Fruit fly (Drosophila melanogaster) whole organism, embryonic: Measurements from ENCODE around the gene betaGlu.

Experiments
- Ada2b ChIP-seq: fragments of 200-800 bp; sonication (Bioruptor generic); IDR thresholded peaks from 2 replicates; pipeline ENCODE4 v1.3.6; 2022; ENCODE audit warnings: missing biosample characterization, missing genetic modification characterization
- BEAF-32 ChIP-seq: fragments of 200-800 bp; sonication (Bioruptor generic); optimal IDR thresholded peaks from 3 replicates; lab custom pipeline; 2017; ENCODE audit warnings: missing biosample characterization, missing genetic modification characterization, mild to moderate bottlenecking, moderate library complexity, missing genetic modification reagents
- Bdp1 ChIP-seq: fragments of 200-800 bp; sonication (Bioruptor generic); optimal IDR thresholded peaks from 3 replicates; lab custom pipeline; 2016; ENCODE audit warnings: missing biosample characterization, missing genetic modification characterization
- Bgb ChIP-seq: fragments of 200-800 bp; sonication (Bioruptor generic); IDR thresholded peaks from 2 replicates; pipeline ENCODE4 v1.3.6; 2022; ENCODE audit warnings: missing biosample characterization, missing genetic modification characterization; ENCODE audit not compliant: partially characterized antibody
- CG11085 ChIP-seq: fragments of 200-800 bp; sonication (Bioruptor generic); IDR thresholded peaks from 2 replicates; pipeline ENCODE4 v1.3.6; 2022; ENCODE audit warnings: missing biosample characterization, missing genetic modification characterization
- CG11247 ChIP-seq: fragments of 200-800 bp; sonication (Bioruptor generic); IDR thresholded peaks from 2 replicates; pipeline ENCODE4 v1.3.6; 2022; ENCODE audit warnings: missing biosample characterization, missing genetic modification characterization
- CG11695 ChIP-seq: fragments of 200-800 bp; sonication (Bioruptor generic); IDR thresholded peaks from 3 replicates; pipeline ENCODE4 v1.3.6; 2022; ENCODE audit warnings: missing biosample characterization, missing genetic modification characterization
- CG12219 ChIP-seq: fragments of 200-800 bp; sonication (Bioruptor generic); optimal IDR thresholded peaks from 3 replicates; lab custom pipeline; 2018; ENCODE audit warnings: missing biosample characterization, mild to moderate bottlenecking, missing genetic modification characterization
- CG17912 ChIP-seq: fragments of 200-800 bp; sonication (Bioruptor generic); optimal IDR thresholded peaks from 2 replicates; lab custom pipeline; 2018; ENCODE audit warnings: missing biosample characterization, mild to moderate bottlenecking, missing genetic modification characterization
- CG18619 ChIP-seq: fragments of 200-800 bp; sonication (Bioruptor generic); optimal IDR thresholded peaks from 3 replicates; lab custom pipeline; 2017; ENCODE audit warnings: missing biosample characterization, mild to moderate bottlenecking, missing genetic modification characterization
- CG2116 ChIP-seq: fragments of 200-800 bp; sonication (Bioruptor generic); optimal IDR thresholded peaks from 3 replicates; lab custom pipeline; 2018; ENCODE audit warnings: missing biosample characterization, mild to moderate bottlenecking, missing genetic modification characterization
- CG2875 ChIP-seq: fragments of 200-800 bp; sonication (Bioruptor generic); optimal IDR thresholded peaks from 2 replicates; lab custom pipeline; 2017; ENCODE audit warnings: missing biosample characterization, mild to moderate bottlenecking, missing genetic modification characterization, missing genetic modification reagents
- CG30020 ChIP-seq: fragments of 200-800 bp; optimal IDR thresholded peaks from 2 replicates; lab custom pipeline; 2019; ENCODE audit warnings: missing biosample characterization, mild to moderate bottlenecking, missing genetic modification characterization, moderate library complexity
- CG34422 ChIP-seq: fragments of 200-800 bp; sonication (Bioruptor generic); IDR thresholded peaks from 3 replicates; pipeline ENCODE4 v1.3.6; 2022; ENCODE audit warnings: missing biosample characterization, missing genetic modification characterization
- CG4328 ChIP-seq: fragments of 200-800 bp; sonication (Bioruptor generic); optimal IDR thresholded peaks from 3 replicates; lab custom pipeline; 2017; ENCODE audit warnings: missing biosample characterization, missing genetic modification reagents, missing genetic modification characterization
- CG4360 ChIP-seq: fragments of 200-800 bp; sonication (Bioruptor generic); IDR thresholded peaks from 2 replicates; pipeline ENCODE4 v1.3.6; 2022; ENCODE audit warnings: missing biosample characterization, missing genetic modification characterization
- CG7357 ChIP-seq: fragments of 200-800 bp; sonication (Bioruptor generic); IDR thresholded peaks from 3 replicates; pipeline ENCODE4 v1.3.6; 2022; ENCODE audit warnings: missing biosample characterization, missing genetic modification characterization
- CG7786 ChIP-seq: fragments of 200-800 bp; sonication (Bioruptor generic); optimal IDR thresholded peaks from 2 replicates; lab custom pipeline; 2016; ENCODE audit warnings: missing biosample characterization, missing genetic modification characterization
- CG7928 ChIP-seq: fragments of 200-800 bp; sonication (Bioruptor generic); optimal IDR thresholded peaks from 2 replicates; lab custom pipeline; 2017; ENCODE audit warnings: missing biosample characterization, mild to moderate bottlenecking, missing genetic modification characterization
- CG8281 ChIP-seq: fragments of 200-800 bp; sonication (Bioruptor generic); optimal IDR thresholded peaks from 2 replicates; lab custom pipeline; 2018; ENCODE audit warnings: missing biosample characterization, mild to moderate bottlenecking, missing genetic modification characterization, moderate library complexity
- CG9817 ChIP-seq: fragments of 200-800 bp; sonication (Bioruptor generic); optimal IDR thresholded peaks from 2 replicates; lab custom pipeline; 2018; ENCODE audit warnings: missing biosample characterization, mild to moderate bottlenecking, missing genetic modification characterization, moderate library complexity
- CG9876 ChIP-seq: fragments of 200-800 bp; sonication (Bioruptor generic); optimal IDR thresholded peaks from 2 replicates; lab custom pipeline; 2016; ENCODE audit warnings: missing biosample characterization, missing genetic modification characterization
- Camta ChIP-seq: fragments of 200-800 bp; sonication (Bioruptor generic); optimal IDR thresholded peaks from 2 replicates; lab custom pipeline; 2016; ENCODE audit warnings: missing biosample characterization, missing genetic modification characterization
- Dll ChIP-seq: fragments of 200-800 bp; sonication (Bioruptor generic); IDR thresholded peaks from 4 replicates; pipeline ENCODE4 v1.3.6; 2022; ENCODE audit warnings: missing biosample characterization, missing genetic modification characterization; ENCODE audit not compliant: partially characterized antibody
- ERR ChIP-seq: fragments of 200-800 bp; sonication (Bioruptor generic); optimal IDR thresholded peaks from 2 replicates; lab custom pipeline; 2016; ENCODE audit warnings: missing biosample characterization, missing genetic modification characterization
- Fer1 ChIP-seq: fragments of 200-800 bp; sonication (Bioruptor generic); optimal IDR thresholded peaks from 2 replicates; lab custom pipeline; 2017; ENCODE audit warnings: missing biosample characterization, mild to moderate bottlenecking, missing genetic modification characterization
- H2.0 ChIP-seq: fragments of 200-800 bp; sonication (Bioruptor generic); IDR thresholded peaks from 2 replicates; pipeline ENCODE4 v1.3.6; 2022; ENCODE audit warnings: missing biosample characterization, missing genetic modification characterization
- Hsf ChIP-seq: fragments of 200-800 bp; sonication (Bioruptor generic); optimal IDR thresholded peaks from 3 replicates; lab custom pipeline; 2016; ENCODE audit warnings: missing biosample characterization, missing genetic modification characterization
- NfI ChIP-seq: fragments of 200-800 bp; sonication (Bioruptor generic); optimal IDR thresholded peaks from 3 replicates; lab custom pipeline; 2018; ENCODE audit warnings: missing biosample characterization, mild to moderate bottlenecking, missing genetic modification characterization, moderate library complexity
- Spps ChIP-seq: fragments of 200-800 bp; sonication (Bioruptor generic); optimal IDR thresholded peaks from 2 replicates; lab custom pipeline; 2018; ENCODE audit warnings: missing biosample characterization, mild to moderate bottlenecking, missing genetic modification characterization
- Xrp1 ChIP-seq: fragments of 200-800 bp; sonication (Bioruptor generic); IDR thresholded peaks from 2 replicates; pipeline ENCODE4 v1.3.6; 2022; ENCODE audit warnings: missing biosample characterization, missing genetic modification characterization
- bcd ChIP-seq: fragments of 200-800 bp; sonication (Bioruptor generic); optimal IDR thresholded peaks from 2 replicates; lab custom pipeline; 2017; ENCODE audit warnings: missing biosample characterization, mild to moderate bottlenecking, missing genetic modification characterization
- cas ChIP-seq: fragments of 200-800 bp; sonication (Bioruptor generic); IDR thresholded peaks from 2 replicates; pipeline ENCODE4 v1.3.6; 2022; ENCODE audit warnings: missing biosample characterization, missing genetic modification characterization
- da ChIP-seq: fragments of 200-800 bp; sonication (Bioruptor generic); optimal IDR thresholded peaks from 2 replicates; lab custom pipeline; 2016; ENCODE audit warnings: missing biosample characterization, missing genetic modification characterization
- danr ChIP-seq: fragments of 200-800 bp; sonication (Bioruptor generic); IDR thresholded peaks from 2 replicates; pipeline ENCODE4 v1.3.6; 2022; ENCODE audit warnings: missing biosample characterization, missing genetic modification characterization
- ems ChIP-seq: fragments of 200-800 bp; sonication (Bioruptor generic); optimal IDR thresholded peaks from 3 replicates; lab custom pipeline; 2016; ENCODE audit warnings: missing biosample characterization, missing genetic modification characterization
- fd102C ChIP-seq: fragments of 200-800 bp; sonication (Bioruptor generic); optimal IDR thresholded peaks from 2 replicates; lab custom pipeline; 2018; ENCODE audit warnings: missing biosample characterization, mild to moderate bottlenecking, missing genetic modification characterization, moderate library complexity
- ind ChIP-seq: fragments of 200-800 bp; sonication (Bioruptor generic); optimal IDR thresholded peaks from 3 replicates; lab custom pipeline; 2016; ENCODE audit warnings: missing biosample characterization, missing genetic modification characterization
- kay ChIP-seq: fragments of 200-800 bp; sonication (Bioruptor generic); optimal IDR thresholded peaks from 2 replicates; lab custom pipeline; 2016; ENCODE audit warnings: missing biosample characterization, missing genetic modification characterization
- nau ChIP-seq: fragments of 200-800 bp; sonication (Bioruptor generic); optimal IDR thresholded peaks from 3 replicates; lab custom pipeline; 2017; ENCODE audit warnings: missing biosample characterization, mild to moderate bottlenecking, missing genetic modification characterization, missing genetic modification reagents
- pb ChIP-seq: fragments of 200-800 bp; sonication (Bioruptor generic); optimal IDR thresholded peaks from 3 replicates; lab custom pipeline; 2016; ENCODE audit warnings: missing biosample characterization, missing genetic modification characterization
- peb ChIP-seq: fragments of 200-800 bp; sonication (Bioruptor generic); IDR thresholded peaks from 2 replicates; pipeline ENCODE4 v1.3.6; 2022; ENCODE audit warnings: missing biosample characterization, missing genetic modification characterization
- sima ChIP-seq: fragments of 200-800 bp; sonication (Bioruptor generic); optimal IDR thresholded peaks from 2 replicates; lab custom pipeline; 2016; ENCODE audit warnings: missing biosample characterization, missing genetic modification characterization
- sob ChIP-seq: fragments of 200-800 bp; sonication (Bioruptor generic); IDR thresholded peaks from 2 replicates; pipeline ENCODE4 v1.3.6; 2022; ENCODE audit warnings: missing biosample characterization, missing genetic modification characterization
- sr ChIP-seq: fragments of 200-800 bp; sonication (Bioruptor generic); IDR thresholded peaks from 3 replicates; pipeline ENCODE4 v1.3.6; 2022; ENCODE audit warnings: missing biosample characterization, missing genetic modification characterization
- ssp ChIP-seq: fragments of 200-800 bp; sonication (Bioruptor generic); IDR thresholded peaks from 2 replicates; pipeline ENCODE4 v1.3.6; 2022; ENCODE audit warnings: missing biosample characterization, missing genetic modification characterization
- stwl ChIP-seq: fragments of 200-800 bp; sonication (Bioruptor generic); optimal IDR thresholded peaks from 3 replicates; lab custom pipeline; 2018; ENCODE audit warnings: missing biosample characterization, mild to moderate bottlenecking, missing genetic modification characterization, moderate library complexity
- ttk ChIP-seq: fragments of 200-800 bp; sonication (Bioruptor generic); IDR thresholded peaks from 2 replicates; pipeline ENCODE4 v2.1.2; 2022; ENCODE audit warnings: missing biosample characterization, missing genetic modification characterization
- unc-4 ChIP-seq: fragments of 200-800 bp; sonication (Bioruptor generic); IDR thresholded peaks from 2 replicates; pipeline ENCODE4 v1.3.6; 2022; ENCODE audit warnings: missing biosample characterization, missing genetic modification characterization; ENCODE audit not compliant: partially characterized antibody
- usp ChIP-seq: fragments of >200 bp; optimal IDR thresholded peaks from 2 replicates; lab custom pipeline; 2017; ENCODE audit warnings: missing biosample characterization, missing genetic modification characterization
- yki ChIP-seq: fragments of >200 bp; optimal IDR thresholded peaks from 3 replicates; lab custom pipeline; 2018
- z ChIP-seq: fragments of 200-800 bp; sonication (Bioruptor generic); IDR thresholded peaks from 3 replicates; pipeline ENCODE4 v1.3.6; 2022; ENCODE audit warnings: missing biosample characterization, missing genetic modification characterization

The betaGlu gene

dm6 chr3R:31810073-31810530, 38.5 kb upstream of the betaGlu start, which contains the start of gene Rift (continued):
- TF ChIP-seq Xrp1 (GFP tag; lab: Robert Waterston, UW) = peak; percentile 53; the same call in 1 of the 2 replicates
- no peak for TF ChIP-seq kay
- TF ChIP-seq NfI (GFP tag; lab: Kevin White, UChicago) = peak; percentile 63
- TF ChIP-seq pb (GFP tag; lab: Kevin White, UChicago) = no peak
- no peak for TF ChIP-seq CG2116 (GFP tag; lab: Kevin White, UChicago)
- peak; percentile 59; the same call in 3 of the 4 replicates for TF ChIP-seq Dll (GFP tag; lab: Robert Waterston, UW)
- TF ChIP-seq Fer1 (GFP tag; lab: Kevin White, UChicago) = peak; percentile 64
- no peak for TF ChIP-seq cas
- TF ChIP-seq CG4360 = 0 out of 2 replicates have a peak, but pooled peaks have one; percentile 19
- TF ChIP-seq CG8281 (tag; lab: Kevin White, UChicago) = no peak
- peak; percentile 55; the same call in 1 of the 3 replicates for TF ChIP-seq CG34422 (GFP tag; lab: Robert Waterston, UW)
- peak; percentile 59; the same call in 2 of the 3 replicates for TF ChIP-seq CG11695 (GFP tag; lab: Robert Waterston, UW)
- no peak for TF ChIP-seq BEAF-32 (GFP tag; lab: Kevin White, UChicago)
- peak; percentile 49; the same call in 1 of the 2 replicates for TF ChIP-seq unc-4 (GFP tag; lab: Robert Waterston, UW)
- no peak for TF ChIP-seq sima
- no peak for TF ChIP-seq z (GFP tag; lab: Robert Waterston, UW)
- no peak for TF ChIP-seq usp (GFP tag; lab: Kevin White, UChicago)
- TF ChIP-seq Hsf (GFP tag; lab: Kevin White, UChicago) = peak; percentile 42
- peak; percentile 16 for TF ChIP-seq stwl (tag; lab: Kevin White, UChicago)
- TF ChIP-seq ttk (GFP tag; lab: Robert Waterston, UW) = no peak
- TF ChIP-seq CG7928 (GFP tag; lab: Kevin White, UChicago) = no peak
- no peak for TF ChIP-seq ssp (GFP tag; lab: Robert Waterston, UW)
- TF ChIP-seq yki (lab: Kevin White, UChicago) = no peak
- TF ChIP-seq CG7357 (GFP tag; lab: Robert Waterston, UW) = no peak
- TF ChIP-seq peb (GFP tag; lab: Robert Waterston, UW) = no peak
- no peak for TF ChIP-seq ERR (GFP tag; lab: Kevin White, UChicago)
- TF ChIP-seq H2.0 = no peak
- TF ChIP-seq bcd = no peak
- TF ChIP-seq CG9817 (tag; lab: Kevin White, UChicago) = peak; percentile 28
- TF ChIP-seq Camta (GFP tag; lab: Kevin White, UChicago) = no peak
- no peak for TF ChIP-seq CG2875 (GFP tag; lab: Kevin White, UChicago)
- TF ChIP-seq nau (GFP tag; lab: Kevin White, UChicago) = peak; percentile 21
- TF ChIP-seq Bdp1 (GFP tag; lab: Kevin White, UChicago) = no peak
- TF ChIP-seq CG30020 (tag; lab: Kevin White, UChicago) = no peak
- no peak for TF ChIP-seq CG11247 (GFP tag; lab: Robert Waterston, UW)
- TF ChIP-seq Bgb (GFP tag; lab: Robert Waterston, UW) = no peak
- no peak for TF ChIP-seq CG17912 (GFP tag; lab: Kevin White, UChicago)
- TF ChIP-seq danr (GFP tag; lab: Robert Waterston, UW) = no peak
- TF ChIP-seq CG7786 = no peak
- TF ChIP-seq CG4328 (GFP tag; lab: Kevin White, UChicago) = no peak
- TF ChIP-seq CG12219 (GFP tag; lab: Kevin White, UChicago) = peak; percentile 7
- 0 out of 2 replicates have a peak, but pooled peaks have one; percentile 43 for TF ChIP-seq sob (GFP tag; lab: Robert Waterston, UW)
- TF ChIP-seq Spps (tag; lab: Kevin White, UChicago) = no peak
- TF ChIP-seq CG18619 = no peak
- no peak for TF ChIP-seq da (GFP tag; lab: Kevin White, UChicago)
- no peak for TF ChIP-seq CG9876 (GFP tag; lab: Kevin White, UChicago)
- no peak for TF ChIP-seq sr (GFP tag; lab: Robert Waterston, UW)
- no peak for TF ChIP-seq ems (GFP tag; lab: Kevin White, UChicago)
- TF ChIP-seq ind (GFP tag; lab: Kevin White, UChicago) = peak; percentile 6
- no peak for TF ChIP-seq CG11085 (GFP tag; lab: Robert Waterston, UW)
- TF ChIP-seq fd102C (GFP tag; lab: Kevin White, UChicago) = no peak
- peak; percentile 37; the same call in 1 of the 2 replicates for TF ChIP-seq Ada2b (GFP tag; lab: Robert Waterston, UW)
